Worm (Caenorhabditis elegans) whole organism, L1 larva: ENCODE results near the gene acl-3.

Source experiments
- alr-1 ChIP-seq: fragments of 200-800 bp; sonication (Bioruptor generic); optimal IDR thresholded peaks from 2 replicates; lab custom pipeline; 2018; ENCODE audit warnings: borderline replicate concordance, mild to moderate bottlenecking, missing genetic modification characterization, missing compliant biosample characterization
- aly-2 ChIP-seq: fragments of 150-350 bp; optimal IDR thresholded peaks from 2 replicates; lab custom pipeline; 2014; ENCODE audit warnings: missing biosample characterization, missing genetic modification characterization
- ces-1 ChIP-seq: fragments of 150-350 bp; optimal IDR thresholded peaks from 2 replicates; lab custom pipeline; 2014; ENCODE audit warnings: missing biosample characterization, missing genetic modification reagents, missing genetic modification characterization
- elt-2 ChIP-seq: sonication (generic microtip); optimal IDR thresholded peaks from 2 replicates; lab custom pipeline; 2016; ENCODE audit warnings: missing genetic modification characterization, mild to moderate bottlenecking, inconsistent platforms, missing compliant biosample characterization, missing genetic modification reagents
- fkh-10 ChIP-seq: sonication (generic microtip); optimal IDR thresholded peaks from 2 replicates; lab custom pipeline; 2017; ENCODE audit warnings: missing biosample characterization, missing genetic modification reagents, missing genetic modification characterization
- jun-1 ChIP-seq: fragments of 150-350 bp; optimal IDR thresholded peaks from 2 replicates; lab custom pipeline; 2014; ENCODE audit warnings: missing biosample characterization, missing genetic modification reagents, missing genetic modification characterization
- lin-39 ChIP-seq: fragments of 150-350 bp; optimal IDR thresholded peaks from 2 replicates; lab custom pipeline; 2014; ENCODE audit warnings: missing biosample characterization, missing genetic modification reagents, missing genetic modification characterization
- nhr-11 ChIP-seq: fragments of 150-350 bp; optimal IDR thresholded peaks from 2 replicates; lab custom pipeline; 2014; ENCODE audit warnings: missing biosample characterization, missing genetic modification characterization
- nhr-20 ChIP-seq: sonication (generic microtip); optimal IDR thresholded peaks from 2 replicates; lab custom pipeline; 2016; ENCODE audit warnings: mild to moderate bottlenecking, missing genetic modification characterization, missing compliant biosample characterization
- unc-30 ChIP-seq: sonication (generic microtip); optimal IDR thresholded peaks from 2 replicates; lab custom pipeline; 2017; ENCODE audit warnings: missing biosample characterization, missing genetic modification characterization
- ztf-11 ChIP-seq, 2 experiments: sonication (generic microtip); optimal IDR thresholded peaks; 2 replicates each; lab custom pipeline; 2016 to 2017; ENCODE audit warnings: missing genetic modification characterization in 2 of 2, missing biosample characterization in 1 of 2, missing compliant biosample characterization in 1 of 2

- no peak for TF ChIP-seq jun-1 (tag; lab: Kevin White, UChicago)
- no peak for TF ChIP-seq nhr-20 (tag; lab: Kevin White, UChicago)
- TF ChIP-seq nhr-11, result no peak
- TF ChIP-seq elt-2 (tag; lab: Kevin White, UChicago), result no peak
- no peak for TF ChIP-seq aly-2 (tag; lab: Kevin White, UChicago)
- TF ChIP-seq unc-30 (tag; lab: Kevin White, UChicago), result no peak
- no peak for TF ChIP-seq alr-1 (tag; lab: Kevin White, UChicago)
- no peak for TF ChIP-seq ztf-11 (tag; optimal IDR thresholded peaks at IDR 0.05; lab: Kevin White, UChicago)
- no peak for TF ChIP-seq fkh-10
- TF ChIP-seq ces-1, result no peak
- TF ChIP-seq lin-39 (tag; lab: Kevin White, UChicago), result no peak
Observed at ce11 chrIV:11673543-11673942, 21.7 kb upstream of the acl-3 start, which contains the start of gene inx-8.
